Fruit fly (Drosophila melanogaster): ENCODE results near the gene CG31111.

CG31111 gene

DNA sequence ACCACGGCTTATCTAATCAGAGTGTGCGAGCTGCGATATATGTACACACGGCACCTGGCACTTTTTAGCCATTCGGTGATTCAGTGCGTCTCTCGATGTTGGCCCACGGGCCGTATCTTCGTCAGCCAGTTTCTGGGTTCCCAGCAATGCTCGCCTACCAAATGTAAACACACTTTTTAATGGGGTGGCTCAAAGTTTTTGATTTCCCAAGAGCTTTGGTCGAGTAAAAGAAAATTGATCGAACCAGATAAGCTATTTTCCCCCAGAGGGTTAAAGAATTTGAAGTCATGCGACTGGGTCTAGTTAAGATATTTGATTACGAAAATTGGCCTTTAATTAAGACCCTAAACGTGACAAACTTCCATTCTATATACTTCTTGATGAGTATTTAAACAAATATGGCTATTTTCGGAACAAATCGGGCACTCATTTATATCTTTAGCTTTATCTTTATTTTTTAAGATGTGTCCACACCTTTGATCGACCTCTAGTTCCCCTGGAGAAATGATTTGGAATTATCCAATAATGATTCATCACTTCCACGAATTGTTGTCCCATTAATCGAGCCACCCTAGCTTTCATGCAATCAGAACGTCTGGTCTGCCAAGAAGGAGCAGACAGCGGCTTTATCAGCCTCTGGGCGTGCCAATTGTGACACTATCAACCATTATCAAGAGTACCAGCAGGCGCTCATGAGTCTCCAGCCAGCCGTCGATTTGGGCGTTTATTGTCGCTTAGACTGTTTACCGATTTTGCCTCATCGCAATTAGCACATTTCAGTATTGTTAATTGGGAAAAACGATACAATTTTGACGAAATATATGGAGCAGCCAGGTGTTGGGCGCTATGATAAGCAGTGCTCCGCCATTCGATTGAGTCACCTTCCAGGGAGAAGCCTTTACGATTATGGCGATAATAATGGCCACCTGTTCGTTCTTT is 28.4 kb downstream of the CG31111 start (continued):
- no peak for TF ChIP-seq kni (GFP tag; optimal IDR thresholded peaks at IDR 0.05)
- TF ChIP-seq Rx (GFP tag; IDR thresholded peaks at IDR 0.05), result no peak
- no peak for TF ChIP-seq CG16813 (GFP tag; IDR thresholded peaks at IDR 0.05; ENCODE audit: partially characterized antibody)
- no peak for TF ChIP-seq Scr (GFP tag; IDR thresholded peaks at IDR 0.05; ENCODE audit: partially characterized antibody)
- TF ChIP-seq Vsx1 (GFP tag; optimal IDR thresholded peaks at IDR 0.05), result no peak
- TF ChIP-seq so (GFP tag; IDR thresholded peaks at IDR 0.05), result no peak
- TF ChIP-seq CG9817 (tag; optimal IDR thresholded peaks at IDR 0.05), result no peak
- no peak for TF ChIP-seq bab2 (GFP tag; optimal IDR thresholded peaks at IDR 0.05)
- TF ChIP-seq CG4820 (GFP tag; optimal IDR thresholded peaks at IDR 0.05), result no peak
- TF ChIP-seq HLH54F (GFP tag; optimal IDR thresholded peaks at IDR 0.05), result peak; percentile 45
- no peak for TF ChIP-seq Atf3 (GFP tag; optimal IDR thresholded peaks at IDR 0.05)
- no peak for TF ChIP-seq Ets97D (GFP tag; optimal IDR thresholded peaks at IDR 0.05)
- TF ChIP-seq NK7.1 (GFP tag; optimal IDR thresholded peaks at IDR 0.05), result no peak
- TF ChIP-seq CG10267 (tag; optimal IDR thresholded peaks at IDR 0.05), result no peak
- TF ChIP-seq btn (GFP tag; optimal IDR thresholded peaks at IDR 0.05), result no peak
- TF ChIP-seq bigmax (GFP tag; optimal IDR thresholded peaks at IDR 0.05), result no peak
- no peak for TF ChIP-seq Hmx (GFP tag; optimal IDR thresholded peaks at IDR 0.05)
- no peak for TF ChIP-seq CG9727 (GFP tag; optimal IDR thresholded peaks at IDR 0.05)
- no peak for TF ChIP-seq jumu (GFP tag; optimal IDR thresholded peaks at IDR 0.05)
- TF ChIP-seq HmgZ (tag; optimal IDR thresholded peaks at IDR 0.05), result peak; percentile 32
- TF ChIP-seq CG7963 (GFP tag; IDR thresholded peaks at IDR 0.05; ENCODE audit: partially characterized antibody), result no peak
- TF ChIP-seq Hr51 (GFP tag; optimal IDR thresholded peaks at IDR 0.05), result no peak
- peak; percentile 11 for TF ChIP-seq nerfin-1 (tag; optimal IDR thresholded peaks at IDR 0.05)
- TF ChIP-seq chn (GFP tag; optimal IDR thresholded peaks at IDR 0.05), result no peak
- TF ChIP-seq tna (GFP tag; IDR thresholded peaks at IDR 0.05; ENCODE audit: partially characterized antibody), result no peak
- TF ChIP-seq vfl (GFP tag; optimal IDR thresholded peaks at IDR 0.05), result no peak
- TF ChIP-seq kah (GFP tag; optimal IDR thresholded peaks at IDR 0.05), result no peak
- no peak for TF ChIP-seq disco-r (GFP tag; optimal IDR thresholded peaks at IDR 0.05)
- no peak for TF ChIP-seq yki (optimal IDR thresholded peaks at IDR 0.05)
- peak; percentile 28 for TF ChIP-seq CG12155 (GFP tag; optimal IDR thresholded peaks at IDR 0.05)
- no peak for TF ChIP-seq CG7271 (tag; optimal IDR thresholded peaks at IDR 0.05)
- peak; percentile 2 for TF ChIP-seq az2 (GFP tag; optimal IDR thresholded peaks at IDR 0.05)
- TF ChIP-seq eyg (GFP tag; optimal IDR thresholded peaks at IDR 0.05), result no peak
- no peak for TF ChIP-seq CG1233 (GFP tag; optimal IDR thresholded peaks at IDR 0.05)
- TF ChIP-seq tgo (GFP tag; IDR thresholded peaks at IDR 0.05), result no peak
- TF ChIP-seq CG14965 (GFP tag; optimal IDR thresholded peaks at IDR 0.05; ENCODE audit: borderline replicate concordance), result no peak
- no peak for TF ChIP-seq oc (tag; optimal IDR thresholded peaks at IDR 0.05)
- TF ChIP-seq GATAe (GFP tag; conservative IDR thresholded peaks at IDR 0.05), result peak; percentile 76
- TF ChIP-seq CG12659 (GFP tag; optimal IDR thresholded peaks at IDR 0.05), result peak; percentile 68
- TF ChIP-seq Hmr (GFP tag; optimal IDR thresholded peaks at IDR 0.05), result no peak
- no peak for TF ChIP-seq CG3838 (GFP tag; optimal IDR thresholded peaks at IDR 0.05)
- no peak for TF ChIP-seq HLH4C (GFP tag; IDR thresholded peaks at IDR 0.05; ENCODE audit: partially characterized antibody)
- TF ChIP-seq CG1832 (GFP tag; optimal IDR thresholded peaks at IDR 0.05), result no peak
- no peak for TF ChIP-seq ftz-f1 (GFP tag; optimal IDR thresholded peaks at IDR 0.05)
- TF ChIP-seq CkIIα-i1 (GFP tag; IDR thresholded peaks at IDR 0.05), result no peak
- no peak for TF ChIP-seq hbn (GFP tag; IDR thresholded peaks at IDR 0.05; ENCODE audit: partially characterized antibody)
- TF ChIP-seq CG3726 (GFP tag; IDR thresholded peaks at IDR 0.05), result no peak
- TF ChIP-seq CG11696 (GFP tag; IDR thresholded peaks at IDR 0.05), result no peak
- TF ChIP-seq chinmo (GFP tag; IDR thresholded peaks at IDR 0.05; ENCODE audit: partially characterized antibody), result no peak
